Worm (Caenorhabditis elegans) whole organism, L4 larva: ENCODE results near the gene C01G10.9.

Experiments used
- F49E8.2 ChIP-seq: sonication (generic microtip); optimal IDR thresholded peaks from 2 replicates; lab custom pipeline; 2016; ENCODE audit warnings: missing compliant biosample characterization, mild to moderate bottlenecking, missing genetic modification characterization, borderline replicate concordance
- T26A8.4 ChIP-seq: fragments of 200-800 bp; sonication (Bioruptor generic); IDR thresholded peaks from 2 replicates; pipeline ENCODE4 v1.3.6; 2022; ENCODE audit warnings: missing genetic modification characterization, missing compliant biosample characterization
- ZK337.2 ChIP-seq: fragments of 200-800 bp; sonication (Bioruptor generic); IDR thresholded peaks from 2 replicates; pipeline ENCODE4 v1.3.6; 2022; ENCODE audit warnings: missing genetic modification reagents, missing genetic modification characterization, missing compliant biosample characterization
- aha-1 ChIP-seq: fragments of 150-350 bp; peaks from one replicate; lab custom pipeline; 2014; ENCODE audit warnings: missing biosample characterization, missing genetic modification characterization
- aly-2 ChIP-seq: sonication (generic microtip); optimal IDR thresholded peaks from 2 replicates; lab custom pipeline; 2018; ENCODE audit warnings: missing biosample characterization, missing genetic modification characterization
- attf-4 ChIP-seq: sonication (generic microtip); optimal IDR thresholded peaks from 3 replicates; lab custom pipeline; 2017; ENCODE audit warnings: missing biosample characterization, missing genetic modification characterization
- fos-1 ChIP-seq: fragments of 150-350 bp; optimal IDR thresholded peaks from 2 replicates; lab custom pipeline; 2014; ENCODE audit warnings: missing biosample characterization, missing genetic modification characterization
- mdl-1 ChIP-seq, 2 experiments: fragments of 150-350 bp in 1 of 2; sonication (generic microtip) in 1 of 2; optimal IDR thresholded peaks; 2 replicates each; lab custom pipeline; 2014 to 2017; ENCODE audit warnings: missing biosample characterization in 2 of 2, missing genetic modification characterization in 2 of 2
- nhr-237 ChIP-seq: sonication (generic microtip); optimal IDR thresholded peaks from 2 replicates; lab custom pipeline; 2017; ENCODE audit warnings: missing biosample characterization, missing genetic modification characterization
- sdz-12 ChIP-seq: fragments of 200-800 bp; sonication (Bioruptor generic); optimal IDR thresholded peaks from 2 replicates; lab custom pipeline; 2018; ENCODE audit warnings: mild to moderate bottlenecking, missing genetic modification characterization, missing compliant biosample characterization
- snpc-4 ChIP-seq: fragments of 150-350 bp; optimal IDR thresholded peaks from 2 replicates; lab custom pipeline; 2014; ENCODE audit warnings: missing biosample characterization, missing genetic modification characterization

DNA sequence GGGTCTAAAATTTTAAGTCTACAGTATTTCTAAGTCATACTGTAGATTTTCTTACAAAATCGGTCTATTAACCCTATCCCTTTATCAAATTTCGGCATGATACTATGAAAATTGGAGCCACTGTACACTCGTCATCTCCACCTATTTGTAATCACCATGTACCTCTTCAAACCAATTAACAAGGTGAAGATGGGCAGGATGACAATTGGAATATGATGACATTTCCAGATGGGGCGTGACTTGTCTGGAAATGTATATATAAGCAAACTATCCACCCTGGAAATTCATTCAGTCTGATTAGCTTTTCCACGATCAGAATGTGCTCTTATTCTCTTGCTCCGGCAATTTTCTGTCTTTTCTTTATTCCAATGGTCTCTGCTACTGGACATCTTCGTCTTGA, 26.9 kb downstream of the C01G10.9 start, which contains the start of gene Y75B12A.2:
- no peak for TF ChIP-seq sdz-12 (GFP tag; lab: Kevin White, UChicago)
- TF ChIP-seq nhr-237 (tag; lab: Kevin White, UChicago), result no peak
- TF ChIP-seq attf-4 (tag; lab: Kevin White, UChicago), result no peak
- TF ChIP-seq snpc-4 (tag; lab: Kevin White, UChicago), result no peak
- no peak for TF ChIP-seq F49E8.2
- no peak for TF ChIP-seq mdl-1 (tag; optimal IDR thresholded peaks at IDR 0.05; lab: Kevin White, UChicago)
- no peak for TF ChIP-seq T26A8.4
- no peak for TF ChIP-seq fos-1 (tag; lab: Kevin White, UChicago)
- TF ChIP-seq ZK337.2 (GFP tag; lab: Robert Waterston, UW), result no peak
- TF ChIP-seq aly-2, result no peak
- TF ChIP-seq aha-1 (tag; lab: Kevin White, UChicago), result no peak
